Worm (Caenorhabditis elegans) whole organism, early embryonic: ENCODE results near the gene nhr-18.
"Not testable (repeated sequence)": the region's sequence is repeated elsewhere in the genome, so short reads cannot be mapped to it uniquely, and the experiment has no call there.

ENCODE experiments used
- B0310.2 ChIP-seq: sonication (generic microtip); optimal IDR thresholded peaks from 2 replicates; lab custom pipeline; 2016; ENCODE audit warnings: mild to moderate bottlenecking, missing genetic modification characterization, missing compliant biosample characterization
- F13C5.2 ChIP-seq: sonication (generic microtip); optimal IDR thresholded peaks from 2 replicates; lab custom pipeline; 2017; ENCODE audit warnings: mild to moderate bottlenecking, missing genetic modification characterization, inconsistent platforms, missing compliant biosample characterization
- aly-1 ChIP-seq: sonication (generic microtip); optimal IDR thresholded peaks from 2 replicates; lab custom pipeline; 2016; ENCODE audit warnings: missing genetic modification characterization, missing compliant biosample characterization
- ama-1 ChIP-seq: fragments of 150-350 bp; optimal IDR thresholded peaks from 2 replicates; lab custom pipeline; 2014
- ceh-13 ChIP-seq: fragments of 200-800 bp; sonication (Bioruptor generic); optimal IDR thresholded peaks from 2 replicates; lab custom pipeline; 2018; ENCODE audit warnings: mild to moderate bottlenecking, missing genetic modification characterization, missing compliant biosample characterization
- ceh-36 ChIP-seq: sonication (generic microtip); optimal IDR thresholded peaks from 2 replicates; lab custom pipeline; 2016; ENCODE audit warnings: missing genetic modification characterization, inconsistent platforms, missing compliant biosample characterization
- ets-7 ChIP-seq: sonication (generic microtip); optimal IDR thresholded peaks from 2 replicates; lab custom pipeline; 2016; ENCODE audit warnings: missing genotype, missing genetic modification characterization, missing compliant biosample characterization
- flt-1 ChIP-seq: fragments of 200-800 bp; sonication (Bioruptor generic); IDR thresholded peaks from 2 replicates; pipeline ENCODE4 v1.3.6; 2022; ENCODE audit warnings: missing genetic modification characterization, missing compliant biosample characterization
- hmbx-1 ChIP-seq: sonication (generic microtip); optimal IDR thresholded peaks from 2 replicates; lab custom pipeline; 2016; ENCODE audit warnings: mild to moderate bottlenecking, missing genetic modification characterization, missing compliant biosample characterization
- hmg-4 ChIP-seq: fragments of 200-800 bp; sonication (Bioruptor generic); optimal IDR thresholded peaks from 2 replicates; lab custom pipeline; 2018; ENCODE audit warnings: mild to moderate bottlenecking, missing genetic modification characterization, missing compliant biosample characterization
- hnd-1 ChIP-seq: sonication (generic microtip); optimal IDR thresholded peaks from 2 replicates; lab custom pipeline; 2016; ENCODE audit warnings: missing genetic modification characterization, missing compliant biosample characterization
- pes-1 ChIP-seq: fragments of 200-800 bp; sonication (Bioruptor generic); IDR thresholded peaks from 2 replicates; pipeline ENCODE4 v1.3.6; 2022; ENCODE audit warnings: missing genetic modification reagents, missing genetic modification characterization, missing compliant biosample characterization
- scrt-1 ChIP-seq: fragments of 200-800 bp; sonication (Bioruptor generic); IDR thresholded peaks from 2 replicates; pipeline ENCODE4 v1.3.6; 2022; ENCODE audit warnings: missing genetic modification characterization, missing compliant biosample characterization
- sea-1 ChIP-seq: fragments of 200-800 bp; sonication (Bioruptor generic); conservative IDR thresholded peaks from 2 replicates; pipeline ENCODE4 v1.3.6; 2022; ENCODE audit warnings: missing genetic modification characterization, missing compliant biosample characterization
- tbx-11 ChIP-seq: fragments of 200-800 bp; sonication (Bioruptor generic); IDR thresholded peaks from 2 replicates; pipeline ENCODE4 v1.3.6; 2022; ENCODE audit warnings: missing genetic modification characterization, missing compliant biosample characterization
- tbx-37 ChIP-seq: fragments of 200-800 bp; sonication (Bioruptor generic); conservative IDR thresholded peaks from 2 replicates; pipeline ENCODE4 v1.3.6; 2022; ENCODE audit warnings: missing genetic modification reagents, missing genetic modification characterization, missing compliant biosample characterization
- tra-4 ChIP-seq: sonication (generic microtip); optimal IDR thresholded peaks from 2 replicates; lab custom pipeline; 2017; ENCODE audit warnings: missing genetic modification characterization, missing compliant biosample characterization

nhr-18 gene

ce11 chrV:2242630-2243029 lies 15.6 kb downstream of the nhr-18 start, which contains the start of gene cyp-33C3:
cyp-33C3 (plus strand) TSS chrV:2242778.
- no peak for TF ChIP-seq ceh-13 (GFP tag; lab: Kevin White, UChicago)
- no peak for TF ChIP-seq scrt-1
- TF ChIP-seq tbx-37 (GFP tag; lab: Robert Waterston, UW): no peak
- no peak for TF ChIP-seq tbx-11 (GFP tag; lab: Robert Waterston, UW)

ce11 chrV:2244751-2245150 lies 17.7 kb downstream of the nhr-18 start, which contains the start of gene cyp-33C5:
cyp-33C5 (plus strand) TSS chrV:2245004.
- TF ChIP-seq ceh-13 (GFP tag; lab: Kevin White, UChicago) (no peak), pes-1 (no peak), tbx-37 (GFP tag; lab: Robert Waterston, UW) (no peak), tbx-11 (GFP tag; lab: Robert Waterston, UW) (no peak), ets-7 (tag; lab: Kevin White, UChicago) (no peak), hmbx-1 (no peak), F13C5.2 (tag; lab: Kevin White, UChicago) (no peak), ama-1 (lab: Kevin White, UChicago) (no peak), hmg-4 (no peak), aly-1 (tag; lab: Kevin White, UChicago) (no peak), flt-1 (no peak), scrt-1 (no peak), ceh-36 (tag; lab: Kevin White, UChicago) (no peak), hnd-1 (tag; lab: Kevin White, UChicago) (no peak), sea-1 (no peak), B0310.2 (tag; lab: Kevin White, UChicago) (no peak), tra-4 (no peak)

ce11 chrV:2249310-2249709 lies 22.3 kb downstream of the nhr-18 start, which contains the start of gene cyp-33C6:
cyp-33C6 (minus strand) TSS chrV:2249410.
- TF ChIP-seq hmbx-1 (no peak), tbx-37 (GFP tag; lab: Robert Waterston, UW) (no peak), ama-1 (lab: Kevin White, UChicago) (no peak), hnd-1 (tag; lab: Kevin White, UChicago) (no peak), scrt-1 (no peak), ceh-36 (tag; lab: Kevin White, UChicago) (no peak), tbx-11 (GFP tag; lab: Robert Waterston, UW) (no peak), hmg-4 (no peak), flt-1 (no peak), ceh-13 (GFP tag; lab: Kevin White, UChicago) (no peak), F13C5.2 (tag; lab: Kevin White, UChicago) (no peak)

ce11 chrV:2250126-2250590 lies 23.2 kb downstream of the nhr-18 start, which contains the start of gene cyp-33C7:
cyp-33C7 (plus strand) TSS chrV:2250540.
- no peak for TF ChIP-seq tbx-11 (GFP tag; lab: Robert Waterston, UW)
- no peak for TF ChIP-seq aly-1 (tag; lab: Kevin White, UChicago)
- TF ChIP-seq flt-1: no peak
- no peak for TF ChIP-seq hnd-1 (tag; lab: Kevin White, UChicago)
- TF ChIP-seq tbx-37 (GFP tag; lab: Robert Waterston, UW): no peak
- no peak for TF ChIP-seq pes-1
- no peak for TF ChIP-seq F13C5.2 (tag; lab: Kevin White, UChicago)
- no peak for TF ChIP-seq hmbx-1
- TF ChIP-seq ama-1 (lab: Kevin White, UChicago): no peak

ce11 chrV:2251774-2252173 lies 24.8 kb downstream of the nhr-18 start:
- TF ChIP-seq aly-1 (tag; lab: Kevin White, UChicago) (no peak), sea-1 (no peak)

- TF ChIP-seq tbx-11 (GFP tag; lab: Robert Waterston, UW) (no peak), ceh-13 (GFP tag; lab: Kevin White, UChicago) (no peak), flt-1 (no peak), ama-1 (lab: Kevin White, UChicago) (no peak), tra-4 (no peak), ceh-36 (tag; lab: Kevin White, UChicago) (no peak), aly-1 (tag; lab: Kevin White, UChicago) (no peak), hnd-1 (tag; lab: Kevin White, UChicago) (no peak), tbx-37 (GFP tag; lab: Robert Waterston, UW) (no peak), pes-1 (no peak), scrt-1 (no peak), hmg-4 (no peak), B0310.2 (tag; lab: Kevin White, UChicago) (no peak)
These were observed 27.6 kb downstream of the nhr-18 start, which contains the start of gene str-253 for ce11 chrV:2254553-2255124. str-253 (minus strand) TSS chrV:2254603.

- not testable (repeated sequence) for TF ChIP-seq ceh-36 (tag; lab: Kevin White, UChicago); F13C5.2 (tag; lab: Kevin White, UChicago); tbx-11 (GFP tag; lab: Robert Waterston, UW)
These were observed 28.2 kb downstream of the nhr-18 start, which contains the start of gene F41B5.1 for ce11 chrV:2255191-2255590. F41B5.1 (plus strand) TSS chrV:2255533.

ce11 chrV:2259750-2260149 lies 32.7 kb downstream of the nhr-18 start, which contains the start of gene nhr-182:
nhr-182 (minus strand) TSS chrV:2259927.
- TF ChIP-seq flt-1 (no peak), hmg-4 (no peak), F13C5.2 (tag; lab: Kevin White, UChicago) (no peak), tra-4 (no peak), hnd-1 (tag; lab: Kevin White, UChicago) (no peak), ceh-13 (GFP tag; lab: Kevin White, UChicago) (no peak), tbx-11 (GFP tag; lab: Robert Waterston, UW) (no peak), ama-1 (lab: Kevin White, UChicago) (no peak), B0310.2 (tag; lab: Kevin White, UChicago) (no peak), hmbx-1 (no peak)
